Worm (Caenorhabditis elegans): ENCODE results near the gene ets-7.
"Not testable (repeated sequence)": the region's sequence is repeated elsewhere in the genome, so short reads cannot be mapped to it uniquely, and the experiment has no call there.

ets-7 gene

ce11 chrV:7522279-7522678, 36.3 kb downstream of the ets-7 start, which contains the start of gene C54F6.15:
C54F6.15 (minus strand) TSS chrV:7522379.
- TF ChIP-seq B0310.2 (tag; optimal IDR thresholded peaks at IDR 0.05) (no peak), sea-1 (GFP tag; conservative IDR thresholded peaks at IDR 0.05) (no peak), tbx-37 (GFP tag; conservative IDR thresholded peaks at IDR 0.05) (no peak), scrt-1 (GFP tag; IDR thresholded peaks at IDR 0.05) (no peak), ceh-36 (tag; optimal IDR thresholded peaks at IDR 0.05) (no peak), F13C5.2 (tag; optimal IDR thresholded peaks at IDR 0.05) (no peak), pes-1 (GFP tag; IDR thresholded peaks at IDR 0.05) (no peak), hnd-1 (tag; optimal IDR thresholded peaks at IDR 0.05) (no peak), hmbx-1 (tag; optimal IDR thresholded peaks at IDR 0.05) (no peak), tbx-11 (GFP tag; IDR thresholded peaks at IDR 0.05) (no peak), hmg-4 (GFP tag; optimal IDR thresholded peaks at IDR 0.05) (no peak), ceh-13 (GFP tag; optimal IDR thresholded peaks at IDR 0.05) (no peak), ama-1 (optimal IDR thresholded peaks at IDR 0.05) (no peak), ets-7 (tag; optimal IDR thresholded peaks at IDR 0.05) (no peak), tra-4 (tag; optimal IDR thresholded peaks at IDR 0.05) (no peak), flt-1 (GFP tag; IDR thresholded peaks at IDR 0.05) (no peak), aly-1 (tag; optimal IDR thresholded peaks at IDR 0.05) (no peak)

DNA sequence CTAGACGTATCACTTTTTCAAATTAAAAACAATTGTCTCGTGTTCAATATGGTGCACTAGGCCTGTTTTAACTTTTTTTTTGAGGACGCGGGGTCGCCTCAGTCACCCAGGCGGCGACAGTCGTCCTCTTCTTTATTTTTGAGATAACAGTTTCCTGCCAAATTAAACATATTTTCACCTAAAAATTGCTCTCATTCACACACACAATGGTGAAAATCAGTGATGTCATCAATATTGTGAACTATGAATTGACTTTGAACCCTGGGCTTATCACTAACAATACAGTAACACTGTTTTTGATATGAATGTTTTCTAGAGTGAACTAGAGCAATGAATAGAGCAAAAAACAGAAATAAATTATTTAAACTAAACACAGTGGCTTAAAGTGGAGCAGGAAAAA, 37.3 kb downstream of the ets-7 start:
- TF ChIP-seq ceh-13 (GFP tag; optimal IDR thresholded peaks at IDR 0.05), result no peak
- no peak for TF ChIP-seq sea-1 (GFP tag; conservative IDR thresholded peaks at IDR 0.05)
- TF ChIP-seq ceh-36 (tag; optimal IDR thresholded peaks at IDR 0.05), result no peak
- TF ChIP-seq flt-1 (GFP tag; IDR thresholded peaks at IDR 0.05), result no peak
- no peak for TF ChIP-seq tbx-11 (GFP tag; IDR thresholded peaks at IDR 0.05)
- TF ChIP-seq tbx-37 (GFP tag; conservative IDR thresholded peaks at IDR 0.05), result no peak
- no peak for TF ChIP-seq pes-1 (GFP tag; IDR thresholded peaks at IDR 0.05)
- TF ChIP-seq hnd-1 (tag; optimal IDR thresholded peaks at IDR 0.05), result no peak
- TF ChIP-seq F13C5.2 (tag; optimal IDR thresholded peaks at IDR 0.05), result no peak
- no peak for TF ChIP-seq aly-1 (tag; optimal IDR thresholded peaks at IDR 0.05)
- no peak for TF ChIP-seq hmg-4 (GFP tag; optimal IDR thresholded peaks at IDR 0.05)
- no peak for TF ChIP-seq ets-7 (tag; optimal IDR thresholded peaks at IDR 0.05)
- TF ChIP-seq scrt-1 (GFP tag; IDR thresholded peaks at IDR 0.05), result no peak
- TF ChIP-seq ama-1 (optimal IDR thresholded peaks at IDR 0.05), result no peak
- TF ChIP-seq tra-4 (tag; optimal IDR thresholded peaks at IDR 0.05), result no peak
- no peak for TF ChIP-seq hmbx-1 (tag; optimal IDR thresholded peaks at IDR 0.05)
- TF ChIP-seq B0310.2 (tag; optimal IDR thresholded peaks at IDR 0.05), result no peak

ce11 chrV:7520077-7520476, 38.5 kb downstream of the ets-7 start, which contains the start of gene srb-19:
srb-19 (minus strand) TSS chrV:7520177.
- no peak for TF ChIP-seq pes-1 (GFP tag; IDR thresholded peaks at IDR 0.05)
- no peak for TF ChIP-seq flt-1 (GFP tag; IDR thresholded peaks at IDR 0.05)
- no peak for TF ChIP-seq hmg-4 (GFP tag; optimal IDR thresholded peaks at IDR 0.05)
- no peak for TF ChIP-seq ceh-36 (tag; optimal IDR thresholded peaks at IDR 0.05)
- TF ChIP-seq tra-4 (tag; optimal IDR thresholded peaks at IDR 0.05), result no peak
- TF ChIP-seq aly-1 (tag; optimal IDR thresholded peaks at IDR 0.05), result no peak
- TF ChIP-seq hmbx-1 (tag; optimal IDR thresholded peaks at IDR 0.05), result no peak
- TF ChIP-seq ets-7 (tag; optimal IDR thresholded peaks at IDR 0.05), result no peak

DNA sequence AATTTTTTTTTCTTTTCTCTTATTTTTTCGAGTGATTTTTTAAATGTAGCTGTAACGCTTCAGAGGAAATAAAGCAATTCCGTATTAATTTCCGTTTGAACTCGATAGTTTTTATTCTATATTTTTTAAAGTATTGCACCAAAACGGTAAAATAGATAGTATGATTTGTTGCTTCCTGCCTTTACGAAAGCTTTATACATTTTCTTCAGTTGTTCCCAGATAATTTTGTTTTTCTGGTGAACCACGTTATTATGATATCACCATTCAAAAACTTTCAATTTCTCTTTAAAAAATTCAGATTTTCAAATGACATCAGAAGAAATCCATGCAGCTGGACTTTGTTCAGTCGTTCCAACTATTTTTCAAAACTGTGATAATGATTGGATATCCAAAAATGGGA, 43.7 kb downstream of the ets-7 start, which contains the start of gene srb-18:
Gene srb-18 (plus strand): TSS at position 301 of the 400 bp plus-strand sequence.
- TF ChIP-seq ama-1 (optimal IDR thresholded peaks at IDR 0.05) (no peak), tra-4 (tag; optimal IDR thresholded peaks at IDR 0.05) (no peak), tbx-37 (GFP tag; conservative IDR thresholded peaks at IDR 0.05) (no peak), hmbx-1 (tag; optimal IDR thresholded peaks at IDR 0.05) (no peak), tbx-11 (GFP tag; IDR thresholded peaks at IDR 0.05) (no peak), hnd-1 (tag; optimal IDR thresholded peaks at IDR 0.05) (no peak), B0310.2 (tag; optimal IDR thresholded peaks at IDR 0.05) (no peak), ets-7 (tag; optimal IDR thresholded peaks at IDR 0.05) (no peak), hmg-4 (GFP tag; optimal IDR thresholded peaks at IDR 0.05) (no peak), scrt-1 (GFP tag; IDR thresholded peaks at IDR 0.05) (no peak), flt-1 (GFP tag; IDR thresholded peaks at IDR 0.05) (no peak), aly-1 (tag; optimal IDR thresholded peaks at IDR 0.05) (no peak), ceh-36 (tag; optimal IDR thresholded peaks at IDR 0.05) (no peak), ceh-13 (GFP tag; optimal IDR thresholded peaks at IDR 0.05) (no peak), sea-1 (GFP tag; conservative IDR thresholded peaks at IDR 0.05) (no peak), F13C5.2 (tag; optimal IDR thresholded peaks at IDR 0.05) (no peak), pes-1 (GFP tag; IDR thresholded peaks at IDR 0.05) (no peak)

DNA sequence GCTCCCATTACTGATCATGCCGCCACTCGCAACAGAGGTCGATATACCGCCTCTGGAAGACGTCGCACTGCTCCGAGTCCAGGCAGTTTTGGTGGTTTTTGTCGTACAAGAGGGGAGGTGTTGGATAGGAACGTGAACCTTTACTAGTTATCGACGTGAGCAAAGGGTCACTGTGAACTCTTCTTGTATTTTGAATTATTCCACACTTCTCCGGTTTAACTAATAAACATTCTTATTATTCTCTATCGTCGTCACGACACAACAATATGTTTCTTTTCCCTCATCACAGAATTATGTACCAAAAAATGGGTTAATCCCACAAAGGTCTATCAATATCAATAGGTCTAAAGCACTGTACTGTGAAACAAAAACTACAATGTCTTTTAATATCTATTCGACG, 47.1 kb downstream of the ets-7 start, which contains the start of gene nhr-171:
Gene nhr-171 (plus strand): TSS at position 301 of the 400 bp plus-strand sequence.
- TF ChIP-seq F13C5.2 (tag; optimal IDR thresholded peaks at IDR 0.05); flt-1 (GFP tag; IDR thresholded peaks at IDR 0.05); B0310.2 (tag; optimal IDR thresholded peaks at IDR 0.05): not testable (repeated sequence)

ce11 chrV:7508566-7509044, 50.0 kb downstream of the ets-7 start, which contains the start of the genes str-31 and nhr-172:
str-31 (minus strand) TSS chrV:7508666.
nhr-172 (plus strand) TSS chrV:7508994.
- TF ChIP-seq ets-7 (tag; optimal IDR thresholded peaks at IDR 0.05), result no peak
- TF ChIP-seq hnd-1 (tag; optimal IDR thresholded peaks at IDR 0.05), result no peak

Data from whole organism, early embryonic.